Worm (Caenorhabditis elegans) whole organism, late embryonic: ENCODE measurements around the gene pqn-70.

Source experiments
- F13H6.1 ChIP-seq: sonication (generic microtip); optimal IDR thresholded peaks from 2 replicates; lab custom pipeline; 2016; ENCODE audit warnings: missing genetic modification characterization, missing compliant biosample characterization
- ama-1 ChIP-seq: fragments of 150-350 bp; optimal IDR thresholded peaks from 2 replicates; lab custom pipeline; 2014
- ceh-24 ChIP-seq: sonication (generic microtip); optimal IDR thresholded peaks from 2 replicates; lab custom pipeline; 2016; ENCODE audit warnings: mild to moderate bottlenecking, missing genetic modification characterization, missing compliant biosample characterization
- dmd-4 ChIP-seq: sonication (generic microtip); optimal IDR thresholded peaks from 2 replicates; lab custom pipeline; 2016; ENCODE audit warnings: borderline replicate concordance, missing genetic modification characterization, missing compliant biosample characterization
- ets-4 ChIP-seq: sonication (generic microtip); optimal IDR thresholded peaks from 2 replicates; lab custom pipeline; 2016; ENCODE audit warnings: missing genetic modification characterization, missing compliant biosample characterization
- fax-1 ChIP-seq: sonication (generic microtip); optimal IDR thresholded peaks from 2 replicates; lab custom pipeline; 2016; ENCODE audit warnings: missing genotype, missing genetic modification characterization, missing compliant biosample characterization
- fkh-10 ChIP-seq: fragments of 150-350 bp; optimal IDR thresholded peaks from 2 replicates; lab custom pipeline; 2014; ENCODE audit warnings: missing biosample characterization, missing genetic modification reagents, missing genetic modification characterization
- lin-11 ChIP-seq: fragments of 200-800 bp; sonication (Bioruptor generic); optimal IDR thresholded peaks from 2 replicates; lab custom pipeline; 2018; ENCODE audit warnings: mild to moderate bottlenecking, missing genetic modification characterization, missing compliant biosample characterization
- nfya-1 ChIP-seq: sonication (generic microtip); optimal IDR thresholded peaks from 2 replicates; lab custom pipeline; 2017; ENCODE audit warnings: missing genetic modification characterization, mild to moderate bottlenecking, missing compliant biosample characterization, antibody characterized with exemption, moderate library complexity
- nhr-11 ChIP-seq: fragments of 150-350 bp; optimal IDR thresholded peaks from 2 replicates; lab custom pipeline; 2014; ENCODE audit warnings: missing biosample characterization, missing genetic modification characterization
- npax-4 ChIP-seq: sonication (generic microtip); optimal IDR thresholded peaks from 2 replicates; lab custom pipeline; 2016; ENCODE audit warnings: missing genetic modification characterization, missing compliant biosample characterization
- pha-4 ChIP-seq: fragments of 150-350 bp; optimal IDR thresholded peaks from 2 replicates; lab custom pipeline; 2018; ENCODE audit warnings: missing biosample characterization, missing genetic modification reagents, missing genetic modification characterization
- sox-4 ChIP-seq: sonication (generic microtip); optimal IDR thresholded peaks from 2 replicates; lab custom pipeline; 2017; ENCODE audit warnings: mild to moderate bottlenecking, missing genetic modification characterization, inconsistent platforms, missing compliant biosample characterization

DNA sequence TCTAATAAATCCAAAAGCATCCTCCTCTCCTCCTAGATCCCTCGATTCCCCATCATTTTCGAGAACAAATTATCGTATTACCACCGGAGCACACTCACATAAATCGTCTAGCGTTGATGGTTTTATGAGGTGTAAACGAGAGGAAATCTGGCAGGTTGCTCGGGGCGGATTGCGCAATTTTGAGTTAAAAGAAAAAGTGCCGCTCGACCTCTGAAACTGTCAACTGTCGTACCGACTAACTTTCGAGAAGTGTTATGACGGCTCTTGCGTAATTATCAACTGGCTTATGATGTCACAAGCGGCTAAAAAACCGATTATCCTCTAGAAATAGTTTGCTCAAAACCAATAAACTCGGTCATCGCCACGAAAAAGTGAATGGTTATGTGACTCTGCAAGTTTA lies 22.0 kb downstream of the pqn-70 start:
- TF ChIP-seq ama-1 (lab: Kevin White, UChicago) (no peak), npax-4 (tag; lab: Kevin White, UChicago) (no peak), nhr-11 (tag; lab: Kevin White, UChicago) (no peak), ceh-24 (tag; lab: Kevin White, UChicago) (no peak), sox-4 (tag; lab: Kevin White, UChicago) (no peak), ets-4 (no peak), pha-4 (tag; lab: Kevin White, UChicago) (no peak), dmd-4 (tag; lab: Kevin White, UChicago) (no peak), lin-11 (tag; lab: Kevin White, UChicago) (no peak), fkh-10 (GFP tag; lab: Kevin White, UChicago) (no peak), fax-1 (tag; lab: Kevin White, UChicago) (no peak), F13H6.1 (tag; lab: Kevin White, UChicago) (no peak), nfya-1 (no peak)
